Worm (Caenorhabditis elegans) whole organism, L3 larva: ENCODE data around the gene acr-14.

Experiments
- R02D3.7 ChIP-seq: fragments of 150-350 bp; optimal IDR thresholded peaks from 2 replicates; lab custom pipeline; 2014; ENCODE audit warnings: missing biosample characterization, missing genetic modification characterization
- ZK546.5 ChIP-seq: sonication (generic microtip); optimal IDR thresholded peaks from 2 replicates; lab custom pipeline; 2017; ENCODE audit warnings: missing biosample characterization, missing genetic modification characterization
- aly-2 ChIP-seq: fragments of 150-350 bp; optimal IDR thresholded peaks from 2 replicates; lab custom pipeline; 2014; ENCODE audit warnings: missing biosample characterization, missing genetic modification characterization
- ama-1 ChIP-seq: fragments of 150-350 bp; optimal IDR thresholded peaks from 2 replicates; lab custom pipeline; 2018
- ceh-16 ChIP-seq: sonication (generic microtip); optimal IDR thresholded peaks from 2 replicates; lab custom pipeline; 2017; ENCODE audit warnings: missing biosample characterization, missing genetic modification characterization
- ceh-82 ChIP-seq: fragments of 150-350 bp; optimal IDR thresholded peaks from 2 replicates; lab custom pipeline; 2014; ENCODE audit warnings: missing biosample characterization, missing genetic modification characterization
- ceh-9 ChIP-seq: sonication (generic microtip); optimal IDR thresholded peaks from 2 replicates; lab custom pipeline; 2018; ENCODE audit warnings: missing biosample characterization, missing genetic modification characterization
- egl-27 ChIP-seq: sonication (generic microtip); optimal IDR thresholded peaks from 4 replicates; lab custom pipeline; 2017; ENCODE audit warnings: missing biosample characterization, missing genetic modification reagents, missing genetic modification characterization
- egl-5 ChIP-seq: fragments of 150-350 bp; optimal IDR thresholded peaks from 2 replicates; lab custom pipeline; 2017; ENCODE audit warnings: missing biosample characterization, missing genetic modification reagents, missing genetic modification characterization, inconsistent platforms
- elt-1 ChIP-seq: fragments of 150-350 bp; optimal IDR thresholded peaks from 2 replicates; lab custom pipeline; 2014; ENCODE audit warnings: missing biosample characterization, missing genetic modification characterization
- elt-2 ChIP-seq: sonication (generic microtip); optimal IDR thresholded peaks from 2 replicates; lab custom pipeline; 2016; ENCODE audit warnings: missing genetic modification reagents, mild to moderate bottlenecking, missing genetic modification characterization, missing compliant biosample characterization
- eor-1 ChIP-seq, 2 experiments: fragments of 150-350 bp; optimal IDR thresholded peaks; 2 replicates each; lab custom pipeline; 2014 to 2018; ENCODE audit warnings: missing biosample characterization in 2 of 2, missing genetic modification characterization in 2 of 2
- fkh-10 ChIP-seq: sonication (generic microtip); optimal IDR thresholded peaks from 2 replicates; lab custom pipeline; 2017; ENCODE audit warnings: missing biosample characterization, missing genetic modification reagents, missing genetic modification characterization
- fos-1 ChIP-seq: fragments of 150-350 bp; optimal IDR thresholded peaks from 2 replicates; lab custom pipeline; 2014; ENCODE audit warnings: missing biosample characterization, missing genetic modification characterization
- hmg-11 ChIP-seq: sonication (generic microtip); optimal IDR thresholded peaks from 2 replicates; lab custom pipeline; 2016; ENCODE audit warnings: missing genetic modification characterization, missing compliant biosample characterization
- jun-1 ChIP-seq: fragments of 150-350 bp; optimal IDR thresholded peaks from 2 replicates; lab custom pipeline; 2014; ENCODE audit warnings: missing biosample characterization, missing genetic modification reagents, missing genetic modification characterization
- lin-15B ChIP-seq: fragments of 150-350 bp; optimal IDR thresholded peaks from 2 replicates; lab custom pipeline; 2014; ENCODE audit warnings: missing biosample characterization, missing genetic modification characterization
- lin-39 ChIP-seq: fragments of 150-350 bp; optimal IDR thresholded peaks from 2 replicates; lab custom pipeline; 2018; ENCODE audit warnings: missing biosample characterization, missing genetic modification reagents, missing genetic modification characterization
- mdl-1 ChIP-seq: fragments of 150-350 bp; optimal IDR thresholded peaks from 2 replicates; lab custom pipeline; 2014; ENCODE audit warnings: missing biosample characterization, missing genetic modification characterization
- mml-1 ChIP-seq: fragments of 150-350 bp; sonication (generic microtip); optimal IDR thresholded peaks from 3 replicates; lab custom pipeline; 2014; ENCODE audit warnings: missing biosample characterization, missing genetic modification characterization
- nfya-1 ChIP-seq: sonication (generic microtip); optimal IDR thresholded peaks from 2 replicates; lab custom pipeline; 2017; ENCODE audit warnings: missing genetic modification characterization, mild to moderate bottlenecking, missing compliant biosample characterization, antibody characterized with exemption, moderate library complexity; ENCODE audit not compliant: insufficient read depth
- nhr-11 ChIP-seq: fragments of 150-350 bp; optimal IDR thresholded peaks from 2 replicates; lab custom pipeline; 2014; ENCODE audit warnings: missing biosample characterization, missing genetic modification characterization
- nhr-12 ChIP-seq: fragments of 150-350 bp; optimal IDR thresholded peaks from 2 replicates; lab custom pipeline; 2014; ENCODE audit warnings: missing biosample characterization, missing genetic modification characterization
- nhr-23 ChIP-seq: fragments of 150-350 bp; optimal IDR thresholded peaks from 2 replicates; lab custom pipeline; 2014; ENCODE audit warnings: missing biosample characterization, missing genetic modification reagents, missing genetic modification characterization
- nhr-25 ChIP-seq: sonication (generic microtip); optimal IDR thresholded peaks from 2 replicates; lab custom pipeline; 2017; ENCODE audit warnings: missing biosample characterization, missing genetic modification characterization
- nhr-28 ChIP-seq: fragments of 150-350 bp; optimal IDR thresholded peaks from 2 replicates; lab custom pipeline; 2014; ENCODE audit warnings: missing biosample characterization, missing genetic modification characterization
- nhr-43 ChIP-seq: sonication (generic microtip); optimal IDR thresholded peaks from 2 replicates; lab custom pipeline; 2016; ENCODE audit warnings: mild to moderate bottlenecking, missing genetic modification characterization, missing compliant biosample characterization; ENCODE audit not compliant: poor library complexity, severe bottlenecking
- pha-4 ChIP-seq: fragments of 150-350 bp; optimal IDR thresholded peaks from 2 replicates; lab custom pipeline; 2014; ENCODE audit warnings: missing biosample characterization, missing genetic modification reagents, missing genetic modification characterization
- pqm-1 ChIP-seq: fragments of 150-350 bp; optimal IDR thresholded peaks from 2 replicates; lab custom pipeline; 2017; ENCODE audit warnings: missing biosample characterization, missing genetic modification characterization, inconsistent platforms
- sea-2 ChIP-seq: fragments of 150-350 bp; sonication (generic microtip); optimal IDR thresholded peaks from 4 replicates; lab custom pipeline; 2014; ENCODE audit warnings: missing biosample characterization, missing genetic modification reagents, missing genetic modification characterization
- skn-1 ChIP-seq: fragments of 150-350 bp; optimal IDR thresholded peaks from 2 replicates; lab custom pipeline; 2014; ENCODE audit warnings: missing biosample characterization, missing genetic modification characterization
- snpc-4 ChIP-seq: fragments of 150-350 bp; optimal IDR thresholded peaks from 2 replicates; lab custom pipeline; 2014; ENCODE audit warnings: missing biosample characterization, missing genetic modification characterization
- tbx-2 ChIP-seq: sonication (generic microtip); optimal IDR thresholded peaks from 2 replicates; lab custom pipeline; 2016; ENCODE audit warnings: mild to moderate bottlenecking, missing genetic modification characterization, missing compliant biosample characterization
- unc-39 ChIP-seq: sonication (generic microtip); optimal IDR thresholded peaks from 4 replicates; lab custom pipeline; 2017; ENCODE audit warnings: missing biosample characterization, missing genetic modification characterization
- unc-62 ChIP-seq: fragments of 150-350 bp; sonication (generic microtip); optimal IDR thresholded peaks from 4 replicates; lab custom pipeline; 2014; ENCODE audit warnings: missing biosample characterization, missing genetic modification reagents, missing genetic modification characterization
- zag-1 ChIP-seq: fragments of 150-350 bp; optimal IDR thresholded peaks from 2 replicates; lab custom pipeline; 2014; ENCODE audit warnings: missing biosample characterization, missing genetic modification characterization
- ztf-11 ChIP-seq: fragments of 150-350 bp; optimal IDR thresholded peaks from 2 replicates; lab custom pipeline; 2014; ENCODE audit warnings: missing biosample characterization, missing genetic modification characterization
- ztf-4 ChIP-seq: fragments of 150-350 bp; optimal IDR thresholded peaks from 2 replicates; lab custom pipeline; 2014; ENCODE audit warnings: missing biosample characterization, missing genetic modification characterization

Gene acr-14

DNA sequence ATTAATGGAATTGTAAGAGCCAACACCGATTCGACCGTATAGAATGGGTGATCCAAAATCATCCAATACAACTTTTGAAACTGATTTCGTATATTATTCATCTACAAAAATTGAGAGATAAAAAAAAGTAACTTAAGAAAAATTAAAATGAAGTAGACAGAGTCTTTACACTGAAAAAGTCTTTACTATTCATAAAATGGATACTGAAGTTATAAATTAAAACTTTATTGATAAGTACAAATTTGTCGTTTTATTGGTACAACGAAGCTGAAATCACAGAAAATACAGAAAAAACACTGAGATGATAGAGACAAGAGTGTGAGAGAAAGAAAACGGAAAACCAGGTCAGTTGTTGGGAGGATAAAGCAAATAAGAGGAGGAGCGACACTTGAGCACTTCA is 37.4 kb upstream of the acr-14 start, which contains the start of gene M110.10:
Gene M110.10 (minus strand): TSS at position 101 of the 400 bp plus-strand sequence.
- no peak for TF ChIP-seq ztf-4 (tag; lab: Kevin White, UChicago)
- TF ChIP-seq tbx-2 (tag; lab: Kevin White, UChicago): no peak
- TF ChIP-seq pha-4 (tag; lab: Kevin White, UChicago): peak; percentile 7
- TF ChIP-seq fos-1 (tag; lab: Kevin White, UChicago): no peak
- no peak for TF ChIP-seq aly-2 (tag; lab: Kevin White, UChicago)
- no peak for TF ChIP-seq unc-62
- TF ChIP-seq zag-1 (tag; lab: Kevin White, UChicago): no peak
- TF ChIP-seq nhr-23: no peak

DNA sequence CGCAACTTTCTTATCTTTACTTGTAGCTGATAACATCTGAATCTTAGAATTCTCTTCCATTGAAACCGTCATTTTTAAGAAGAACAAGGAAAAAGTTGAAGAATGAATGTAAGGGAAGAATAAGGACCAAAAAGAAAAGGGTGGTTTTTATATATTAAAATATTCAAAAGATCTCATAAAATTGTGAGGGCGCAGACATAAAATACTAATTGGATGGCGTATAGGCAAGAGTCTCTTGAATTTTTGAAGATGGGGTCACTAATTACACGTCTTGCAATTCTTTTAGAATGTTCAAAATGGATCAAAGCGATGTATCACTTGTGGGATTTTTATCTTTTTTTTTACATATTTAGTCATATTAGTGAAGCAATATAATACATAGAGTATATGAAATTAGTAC is 35.7 kb upstream of the acr-14 start, which contains the start of gene twk-3:
Gene twk-3 (minus strand): TSS at position 101 of the 400 bp plus-strand sequence.
- TF ChIP-seq nhr-23 (no peak), unc-39 (tag; lab: Kevin White, UChicago) (no peak), fkh-10 (GFP tag; lab: Kevin White, UChicago) (no peak), mdl-1 (no peak)

- TF ChIP-seq nhr-12 (tag; lab: Kevin White, UChicago) (no peak), skn-1 (tag; lab: Kevin White, UChicago) (no peak), ceh-9 (tag; lab: Kevin White, UChicago) (no peak), ceh-82 (no peak), fkh-10 (GFP tag; lab: Kevin White, UChicago) (no peak)
These were observed 32.5 kb upstream of the acr-14 start, which contains the start of gene M110.8 for ce11 chrII:8209476-8209875. TSS of gene M110.8 (minus strand) at chrII:8209576.

DNA sequence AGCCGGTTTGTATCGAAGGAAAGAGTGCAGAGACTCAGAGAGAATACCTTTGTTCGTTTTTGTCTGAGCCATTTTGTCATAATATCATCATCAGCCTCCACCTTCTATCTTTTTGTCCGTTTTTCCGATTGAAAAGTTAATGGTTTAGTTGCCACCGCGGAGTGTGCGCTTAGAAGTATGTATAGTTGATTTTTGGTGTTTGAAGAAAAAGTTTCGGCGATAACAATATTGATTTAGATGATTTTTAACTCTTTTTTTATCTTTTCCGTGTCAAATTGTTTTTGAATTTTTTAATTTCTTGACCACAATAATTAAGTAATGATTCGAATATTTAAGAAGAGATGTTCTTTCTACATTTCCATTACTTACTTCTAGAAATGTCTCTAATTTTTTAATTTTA is 28.6 kb upstream of the acr-14 start:
- TF ChIP-seq fkh-10 (GFP tag; lab: Kevin White, UChicago) (no peak), jun-1 (tag; lab: Kevin White, UChicago) (no peak), nhr-25 (no peak), lin-15B (no peak), nhr-11 (tag; lab: Kevin White, UChicago) (no peak), ceh-9 (tag; lab: Kevin White, UChicago) (no peak), nhr-12 (tag; lab: Kevin White, UChicago) (no peak), eor-1 (tag; optimal IDR thresholded peaks at IDR 0.05; lab: Kevin White, UChicago) (no peak), mdl-1 (no peak), nhr-43 (tag; lab: Kevin White, UChicago) (no peak), elt-1 (tag; lab: Kevin White, UChicago) (no peak), ZK546.5 (tag; lab: Kevin White, UChicago) (no peak), ztf-11 (no peak), egl-5 (tag; lab: Kevin White, UChicago) (no peak), tbx-2 (tag; lab: Kevin White, UChicago) (no peak), egl-27 (tag; lab: Kevin White, UChicago) (no peak), nhr-28 (tag; lab: Kevin White, UChicago) (no peak), aly-2 (tag; lab: Kevin White, UChicago) (no peak), pqm-1 (tag; lab: Kevin White, UChicago) (peak; percentile 2), sea-2 (GFP tag; lab: Kevin White, UChicago) (no peak), ceh-82 (no peak), unc-62 (no peak), ztf-4 (tag; lab: Kevin White, UChicago) (no peak), lin-39 (no peak), elt-2 (tag; lab: Kevin White, UChicago) (peak; percentile 63), snpc-4 (tag; lab: Kevin White, UChicago) (no peak), nfya-1 (tag; lab: Kevin White, UChicago) (no peak), pha-4 (tag; lab: Kevin White, UChicago) (peak; percentile 18), zag-1 (tag; lab: Kevin White, UChicago) (no peak), skn-1 (tag; lab: Kevin White, UChicago) (peak; percentile 40), ceh-16 (tag; lab: Kevin White, UChicago) (no peak), ama-1 (lab: Kevin White, UChicago) (no peak), hmg-11 (tag; lab: Kevin White, UChicago) (no peak), mml-1 (tag; lab: Kevin White, UChicago) (no peak), R02D3.7 (tag; lab: Kevin White, UChicago) (no peak)
